Fruit fly (Drosophila melanogaster): ENCODE measurements around the gene Ptp99A.

- TF ChIP-seq CG8478 (optimal IDR thresholded peaks at IDR 0.05): no peak
- TF ChIP-seq CTCF (optimal IDR thresholded peaks at IDR 0.05): no peak
Observed at dm6 chr3R:29328607-29329006, 48.8 kb upstream of the Ptp99A start.

All from S2 (cell line).